Worm (Caenorhabditis elegans) whole organism, L1 larva: ENCODE data around the gene disl-2.
A peak's percentile ranks its signal among the peaks of the same experiment; 100 is the strongest.

ENCODE experiments used
- F16B12.6 ChIP-seq: fragments of 150-350 bp; optimal IDR thresholded peaks from 2 replicates; lab custom pipeline; 2014; ENCODE audit warnings: missing biosample characterization, missing genetic modification characterization
- ama-1 ChIP-seq: fragments of 150-350 bp; optimal IDR thresholded peaks from 2 replicates; lab custom pipeline; 2014
- blmp-1 ChIP-seq: fragments of 150-350 bp; optimal IDR thresholded peaks from 2 replicates; lab custom pipeline; 2014; ENCODE audit warnings: missing biosample characterization, missing genetic modification characterization
- ceh-63 ChIP-seq: fragments of 200-800 bp; sonication (Bioruptor generic); optimal IDR thresholded peaks from 2 replicates; lab custom pipeline; 2018; ENCODE audit warnings: mild to moderate bottlenecking, missing genetic modification characterization, missing compliant biosample characterization
- ces-1 ChIP-seq: fragments of 150-350 bp; optimal IDR thresholded peaks from 2 replicates; lab custom pipeline; 2014; ENCODE audit warnings: missing biosample characterization, missing genetic modification reagents, missing genetic modification characterization
- dpl-1 ChIP-seq, 3 experiments: fragments of 150-350 bp in 2 of 3; sonication (generic microtip) in 1 of 3; optimal IDR thresholded peaks; 2 replicates each; lab custom pipeline; 2014 to 2017; ENCODE audit warnings: missing biosample characterization in 3 of 3, missing genetic modification characterization in 3 of 3, missing genetic modification reagents in 3 of 3
- efl-1 ChIP-seq, 4 experiments: fragments of 150-350 bp; optimal IDR thresholded peaks in 3 of 4; peaks in 1 of 4; 1 replicate in 1 of 4; 2 replicates in 3 of 4; lab custom pipeline; 2014; ENCODE audit warnings: missing biosample characterization in 2 of 4, missing genetic modification characterization in 2 of 4, missing genetic modification reagents in 2 of 4
- efl-3 ChIP-seq: fragments of 200-800 bp; sonication (Bioruptor generic); optimal IDR thresholded peaks from 2 replicates; lab custom pipeline; 2018; ENCODE audit warnings: mild to moderate bottlenecking, missing genetic modification characterization, missing compliant biosample characterization
- egl-27 ChIP-seq, 2 experiments: fragments of 150-350 bp in 1 of 2; sonication (generic microtip); optimal IDR thresholded peaks; 3 replicates each; lab custom pipeline; 2017 to 2018; ENCODE audit warnings: missing biosample characterization in 2 of 2, missing genetic modification characterization in 2 of 2, missing genetic modification reagents in 2 of 2
- elt-2 ChIP-seq: sonication (generic microtip); optimal IDR thresholded peaks from 2 replicates; lab custom pipeline; 2016; ENCODE audit warnings: missing genetic modification characterization, mild to moderate bottlenecking, inconsistent platforms, missing compliant biosample characterization, missing genetic modification reagents
- elt-3 ChIP-seq, 6 experiments: fragments of 150-350 bp in 1 of 6; sonication (generic microtip); optimal IDR thresholded peaks; 2 replicates each; lab custom pipeline; 2017 to 2018; ENCODE audit warnings: missing biosample characterization in 6 of 6, missing genetic modification characterization in 6 of 6, inconsistent platforms in 1 of 6
- fkh-10 ChIP-seq: sonication (generic microtip); optimal IDR thresholded peaks from 2 replicates; lab custom pipeline; 2017; ENCODE audit warnings: missing biosample characterization, missing genetic modification reagents, missing genetic modification characterization
- grh-1 ChIP-seq: fragments of 200-800 bp; sonication (Bioruptor generic); IDR thresholded peaks from 2 replicates; pipeline ENCODE4 v1.3.6; 2022; ENCODE audit warnings: missing genetic modification reagents, missing genetic modification characterization, missing compliant biosample characterization
- hpl-2 ChIP-seq: fragments of 150-350 bp; optimal IDR thresholded peaks from 2 replicates; lab custom pipeline; 2014; ENCODE audit warnings: missing biosample characterization, missing genetic modification reagents, missing genetic modification characterization
- lin-14 ChIP-seq: fragments of 200-800 bp; sonication (Bioruptor generic); optimal IDR thresholded peaks from 2 replicates; lab custom pipeline; 2018; ENCODE audit warnings: mild to moderate bottlenecking, missing genetic modification characterization, moderate library complexity, missing compliant biosample characterization
- lsy-2 ChIP-seq, 2 experiments: fragments of 150-350 bp; optimal IDR thresholded peaks; 2 replicates each; lab custom pipeline; 2014; ENCODE audit warnings: missing biosample characterization in 2 of 2, missing genetic modification characterization in 2 of 2
- mep-1 ChIP-seq: fragments of 150-350 bp; optimal IDR thresholded peaks from 2 replicates; lab custom pipeline; 2014; ENCODE audit warnings: missing biosample characterization, missing genetic modification characterization
- nhr-19 ChIP-seq: fragments of 200-800 bp; sonication (Bioruptor generic); conservative IDR thresholded peaks from 2 replicates; pipeline ENCODE4 v1.3.6; 2022; ENCODE audit warnings: missing genetic modification characterization, missing compliant biosample characterization
- nhr-20 ChIP-seq: sonication (generic microtip); optimal IDR thresholded peaks from 2 replicates; lab custom pipeline; 2016; ENCODE audit warnings: mild to moderate bottlenecking, missing genetic modification characterization, missing compliant biosample characterization
- nhr-71 ChIP-seq: sonication (generic microtip); optimal IDR thresholded peaks from 2 replicates; lab custom pipeline; 2016; ENCODE audit warnings: mild to moderate bottlenecking, missing genetic modification characterization, moderate library complexity, missing compliant biosample characterization
- nhr-85 ChIP-seq: sonication (generic microtip); peaks from one replicate; lab custom pipeline; 2016; ENCODE audit warnings: missing genetic modification characterization, inconsistent platforms, missing compliant biosample characterization
- nhr-90 ChIP-seq: sonication (generic microtip); optimal IDR thresholded peaks from 2 replicates; lab custom pipeline; 2016; ENCODE audit warnings: mild to moderate bottlenecking, missing genetic modification characterization, missing compliant biosample characterization; ENCODE audit not compliant: poor library complexity
- pax-3 ChIP-seq: fragments of 200-800 bp; sonication (Bioruptor generic); optimal IDR thresholded peaks from 2 replicates; lab custom pipeline; 2018; ENCODE audit warnings: mild to moderate bottlenecking, missing genetic modification characterization, moderate library complexity, missing compliant biosample characterization
- pqm-1 ChIP-seq: sonication (generic microtip); optimal IDR thresholded peaks from 3 replicates; lab custom pipeline; 2017; ENCODE audit warnings: missing biosample characterization, missing genetic modification characterization
- rnt-1 ChIP-seq: sonication (generic microtip); optimal IDR thresholded peaks from 2 replicates; lab custom pipeline; 2016; ENCODE audit warnings: mild to moderate bottlenecking, missing genetic modification characterization, moderate library complexity, missing compliant biosample characterization
- skn-1 ChIP-seq: fragments of 150-350 bp; optimal IDR thresholded peaks from 2 replicates; lab custom pipeline; 2014; ENCODE audit warnings: missing biosample characterization, missing genetic modification characterization
- snpc-4 ChIP-seq: fragments of 150-350 bp; optimal IDR thresholded peaks from 2 replicates; lab custom pipeline; 2014; ENCODE audit warnings: missing biosample characterization, missing genetic modification characterization
- snu-23 ChIP-seq: sonication (generic microtip); optimal IDR thresholded peaks from 2 replicates; lab custom pipeline; 2016; ENCODE audit warnings: missing genetic modification characterization, missing compliant biosample characterization
- sptf-1 ChIP-seq: fragments of 150-350 bp; optimal IDR thresholded peaks from 2 replicates; lab custom pipeline; 2014; ENCODE audit warnings: missing biosample characterization, missing genetic modification characterization
- unc-62 ChIP-seq: fragments of 150-350 bp; optimal IDR thresholded peaks from 2 replicates; lab custom pipeline; 2014; ENCODE audit warnings: missing biosample characterization, missing genetic modification reagents, missing genetic modification characterization
- zag-1 ChIP-seq: fragments of 150-350 bp; optimal IDR thresholded peaks from 2 replicates; lab custom pipeline; 2014; ENCODE audit warnings: missing biosample characterization, missing genetic modification characterization
- zip-4 ChIP-seq: fragments of 200-800 bp; sonication (Bioruptor generic); optimal IDR thresholded peaks from 2 replicates; lab custom pipeline; 2018; ENCODE audit warnings: mild to moderate bottlenecking, missing genetic modification characterization, moderate library complexity, missing compliant biosample characterization
- ztf-11 ChIP-seq, 2 experiments: sonication (generic microtip); optimal IDR thresholded peaks; 2 replicates each; lab custom pipeline; 2016 to 2017; ENCODE audit warnings: missing genetic modification characterization in 2 of 2, missing biosample characterization in 1 of 2, missing compliant biosample characterization in 1 of 2

disl-2 gene

DNA sequence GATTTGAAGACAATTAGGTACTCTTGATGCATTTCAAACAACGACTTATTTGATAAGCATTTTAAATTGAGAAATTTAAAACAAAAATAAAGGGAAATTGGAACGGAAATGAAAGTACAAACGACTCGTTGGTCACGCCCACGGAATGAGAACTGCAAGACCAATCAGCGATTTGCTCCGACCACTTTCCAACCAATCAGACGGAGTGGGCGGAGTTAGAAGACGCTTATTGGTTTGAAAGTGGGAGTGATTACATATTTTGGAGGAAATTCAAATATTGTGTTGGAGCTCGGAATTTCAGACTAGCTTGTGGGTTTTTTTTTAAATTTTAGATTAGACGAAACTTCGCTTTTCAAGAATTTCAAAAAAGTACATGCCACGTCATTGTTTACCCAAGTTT, 26.1 kb downstream of the disl-2 start:
- TF ChIP-seq efl-1 (optimal IDR thresholded peaks at IDR 0.05; lab: Kevin White, UChicago), result no peak
- peak in 1 of 2 experiments; percentile 52 for TF ChIP-seq efl-1 (GFP tag; optimal IDR thresholded peaks at IDR 0.05 in 1 of 2; lab: Kevin White, UChicago)
- no peak for TF ChIP-seq zag-1 (tag; lab: Kevin White, UChicago)

DNA sequence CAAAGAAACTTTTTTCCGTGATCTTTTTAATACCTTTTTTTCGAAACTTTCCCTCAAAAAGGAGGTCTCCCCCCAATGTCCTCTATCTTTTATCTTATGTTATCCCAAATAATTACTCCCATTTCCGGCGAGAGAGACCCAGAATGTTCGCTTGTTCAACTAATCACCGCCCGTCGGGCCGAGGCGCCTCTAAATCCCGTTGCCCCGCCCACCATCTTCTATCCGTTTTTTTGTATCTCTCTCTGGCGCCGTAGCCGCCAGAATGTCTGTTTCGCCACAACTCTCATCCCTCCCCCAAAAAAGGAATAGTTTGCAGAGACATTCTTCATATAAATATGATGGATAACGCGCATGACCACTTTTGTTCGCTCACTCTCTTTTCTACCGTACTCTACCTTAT, 29.7 kb downstream of the disl-2 start:
- TF ChIP-seq nhr-90 (tag; lab: Kevin White, UChicago) (peak; percentile 54), snu-23 (GFP tag; lab: Kevin White, UChicago) (peak; percentile 51), grh-1 (peak; percentile 49; the same call in 1 of the 2 replicates), nhr-20 (peak; percentile 59), unc-62 (GFP tag; lab: Kevin White, UChicago) (no peak), nhr-71 (tag; lab: Kevin White, UChicago) (peak; percentile 61), blmp-1 (tag; lab: Kevin White, UChicago) (peak; percentile 90), ces-1 (GFP tag; lab: Kevin White, UChicago) (no peak), nhr-85 (tag; lab: Kevin White, UChicago) (peak; percentile 89), mep-1 (tag; lab: Kevin White, UChicago) (peak; percentile 14), lin-14 (GFP tag; lab: Kevin White, UChicago) (peak; percentile 87), ama-1 (no peak), nhr-19 (GFP tag; lab: Robert Waterston, UW) (0 out of 2 replicates have a peak, but pooled peaks have one; percentile 8), elt-3 (tag; optimal IDR thresholded peaks at IDR 0.05; lab: Kevin White, UChicago) (peak in 5 of 6 experiments; percentile 60 to 87 (median 76))

DNA sequence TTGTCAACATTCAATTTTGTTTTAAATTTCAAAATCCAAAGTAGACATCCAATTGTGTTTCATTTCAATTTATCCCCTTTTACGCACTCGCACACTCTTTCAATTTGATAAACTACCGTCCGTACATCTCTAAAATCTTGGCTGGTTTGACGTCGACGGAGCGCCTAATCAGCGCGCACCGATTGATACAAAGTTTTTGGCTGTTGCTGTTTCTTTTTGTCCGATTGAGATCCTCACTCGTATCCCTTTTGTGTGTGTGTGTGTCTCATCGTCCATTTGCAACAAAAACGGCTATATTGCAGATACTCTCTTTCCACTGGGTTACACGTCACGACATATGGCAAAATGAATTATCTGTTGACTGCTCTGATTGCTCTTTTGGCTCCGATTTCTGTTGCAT, 31.2 kb downstream of the disl-2 start, which contains the start of gene lon-1:
Gene lon-1, plus strand, starts transcription at position 301 of the 400 bp plus-strand sequence.
- TF ChIP-seq lsy-2 (tag; optimal IDR thresholded peaks at IDR 0.05; lab: Kevin White, UChicago) (no peak), blmp-1 (tag; lab: Kevin White, UChicago) (peak; percentile 34)

DNA sequence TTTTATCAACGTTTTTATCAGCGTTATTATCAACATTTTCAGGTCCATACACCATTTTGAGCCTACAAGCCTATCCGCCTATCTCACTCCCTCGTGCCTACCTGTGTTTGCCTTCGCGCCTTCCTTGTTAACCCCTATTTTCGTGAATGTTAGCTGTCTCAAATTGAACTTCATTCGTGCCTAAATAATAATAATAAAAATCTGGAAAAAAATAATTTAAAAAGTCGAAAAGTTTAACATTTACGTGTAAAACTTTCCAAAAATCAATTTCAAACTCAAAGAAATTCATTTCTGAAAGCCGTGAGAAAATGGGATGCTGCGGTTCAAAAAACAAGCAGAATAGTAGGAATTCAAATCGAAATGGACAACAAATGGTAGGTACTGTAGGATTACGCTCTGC, 35.0 kb downstream of the disl-2 start, which contains the start of gene R02F2.10:
Gene R02F2.10, plus strand, starts transcription at position 301 of the 400 bp plus-strand sequence.
- no peak for TF ChIP-seq pqm-1 (tag; lab: Kevin White, UChicago)
- TF ChIP-seq elt-2, result no peak
- no peak for TF ChIP-seq pax-3 (tag; lab: Kevin White, UChicago)
- no peak for TF ChIP-seq skn-1 (tag; lab: Kevin White, UChicago)
- no peak for TF ChIP-seq egl-27 (tag; optimal IDR thresholded peaks at IDR 0.05; lab: Kevin White, UChicago)
- TF ChIP-seq blmp-1 (tag; lab: Kevin White, UChicago), result no peak
- TF ChIP-seq F16B12.6, result no peak
- TF ChIP-seq ztf-11 (tag; optimal IDR thresholded peaks at IDR 0.05; lab: Kevin White, UChicago), result no peak
- TF ChIP-seq efl-1 (optimal IDR thresholded peaks at IDR 0.05; lab: Kevin White, UChicago), result no peak
- no peak for TF ChIP-seq efl-1 (GFP tag; optimal IDR thresholded peaks at IDR 0.05 in 1 of 2; lab: Kevin White, UChicago)
- no peak for TF ChIP-seq hpl-2 (GFP tag; lab: Kevin White, UChicago)
- TF ChIP-seq sptf-1 (tag; lab: Kevin White, UChicago), result no peak
- TF ChIP-seq nhr-71 (tag; lab: Kevin White, UChicago), result no peak
- TF ChIP-seq ama-1, result no peak
- no peak for TF ChIP-seq ces-1 (GFP tag; lab: Kevin White, UChicago)
- no peak for TF ChIP-seq snpc-4 (tag; lab: Kevin White, UChicago)
- TF ChIP-seq efl-3, result no peak
- TF ChIP-seq dpl-1 (GFP tag; optimal IDR thresholded peaks at IDR 0.05; lab: Kevin White, UChicago), result no peak
- TF ChIP-seq lin-14 (GFP tag; lab: Kevin White, UChicago), result no peak
- TF ChIP-seq mep-1 (tag; lab: Kevin White, UChicago), result no peak

DNA sequence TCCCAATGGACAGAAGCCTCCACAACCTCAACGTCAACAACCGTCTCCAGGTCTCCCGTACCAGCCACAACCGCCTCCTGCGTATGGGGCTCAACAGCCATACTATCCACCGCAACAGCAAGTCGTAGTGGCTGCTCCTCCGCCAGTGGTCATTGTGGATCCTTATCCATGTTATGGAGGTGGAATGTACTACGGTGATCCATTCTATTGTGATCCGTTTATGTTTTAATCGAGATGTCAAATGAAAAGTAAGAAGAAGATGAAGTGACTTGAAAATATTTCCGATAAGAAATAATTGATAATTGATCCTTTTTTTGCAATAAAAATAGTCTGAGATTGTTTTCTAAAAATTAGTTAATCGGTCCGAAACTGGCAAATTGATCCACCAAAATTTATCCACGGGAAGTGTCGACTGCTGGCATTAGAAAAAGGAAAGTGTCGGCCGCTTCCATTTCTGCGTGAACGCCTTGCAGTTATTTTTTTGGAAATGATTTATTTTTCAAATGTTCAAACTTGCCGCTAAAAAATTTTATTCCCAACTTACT, 35.9 kb downstream of the disl-2 start, which contains the start of the genes R02F2.6 and R02F2.5:
Gene R02F2.6, minus strand, starts transcription at position 101 of the 545 bp plus-strand sequence.
Gene R02F2.5, plus strand, starts transcription at position 495 of the 545 bp plus-strand sequence.
- no peak for TF ChIP-seq zag-1 (tag; lab: Kevin White, UChicago)
- TF ChIP-seq ceh-63 (GFP tag; lab: Kevin White, UChicago), result no peak
- TF ChIP-seq skn-1 (tag; lab: Kevin White, UChicago), result no peak
- TF ChIP-seq fkh-10 (GFP tag; lab: Kevin White, UChicago), result no peak
- TF ChIP-seq zip-4 (GFP tag; lab: Kevin White, UChicago), result no peak
- no peak for TF ChIP-seq rnt-1 (tag; lab: Kevin White, UChicago)
- TF ChIP-seq, all 84 proteins: peak for 0
